Comparison of ENCODE assay signal across 1 fruit fly cellular context in the genomic region with DNA sequence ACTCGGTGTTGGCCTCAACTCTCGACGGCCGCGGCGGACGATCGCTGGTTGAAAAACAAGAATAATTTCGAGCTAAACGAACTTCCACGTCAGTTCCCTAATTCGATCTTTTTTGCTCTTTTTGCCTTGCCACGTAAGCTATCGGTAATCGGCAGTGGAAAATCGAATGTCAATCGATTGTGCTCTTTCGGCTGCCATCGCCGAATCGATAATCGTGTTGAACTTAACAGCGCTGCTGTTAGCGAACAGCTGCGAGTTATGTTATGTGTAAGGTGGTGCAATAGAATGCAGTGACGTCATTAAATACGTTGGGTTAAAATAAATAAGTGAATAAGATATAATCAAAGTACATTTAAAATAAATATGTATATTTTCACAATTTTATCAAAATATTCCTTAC.
TF ChIP-seq lines count a peak whose summit lies in the region.

A gene (minus strand): TSS at position 123 of the 400 bp plus-strand sequence.

TF ChIP-seq in whole organism, embryonic, 481 proteins besides CTCF, POLR2A, EP300 and RAD21 (continued from another document and continues in another):
- no peak for TF ChIP-seq Rx (GFP tag; IDR thresholded peaks at IDR 0.05; lab: Robert Waterston, UW)
- TF ChIP-seq CG17568 (GFP tag; optimal IDR thresholded peaks at IDR 0.05; lab: Kevin White, UChicago): no peak
- TF ChIP-seq Taf1 (GFP tag; IDR thresholded peaks at IDR 0.05; lab: Robert Waterston, UW): no peak
- no peak for TF ChIP-seq CG2129 (GFP tag; IDR thresholded peaks at IDR 0.05; lab: Robert Waterston, UW; ENCODE audit: partially characterized antibody)
- no peak for TF ChIP-seq CG7839 (tag; optimal IDR thresholded peaks at IDR 0.05; lab: Kevin White, UChicago)
- TF ChIP-seq ewg (GFP tag; optimal IDR thresholded peaks at IDR 0.05; lab: Kevin White, UChicago): no peak
- no peak for TF ChIP-seq ab (GFP tag; optimal IDR thresholded peaks at IDR 0.05; lab: Kevin White, UChicago)
- TF ChIP-seq br (optimal IDR thresholded peaks at IDR 0.05; lab: Kevin White, UChicago): no peak
- TF ChIP-seq CG6765 (GFP tag; optimal IDR thresholded peaks at IDR 0.05; lab: Kevin White, UChicago): no peak
- no peak for TF ChIP-seq h (optimal IDR thresholded peaks at IDR 0.05; lab: Kevin White, UChicago)
- TF ChIP-seq cwo (GFP tag; optimal IDR thresholded peaks at IDR 0.05; lab: Kevin White, UChicago): no peak
- no peak for TF ChIP-seq Ptx1 (GFP tag; IDR thresholded peaks at IDR 0.05; lab: Robert Waterston, UW)
- TF ChIP-seq CG4424 (GFP tag; optimal IDR thresholded peaks at IDR 0.05; lab: Kevin White, UChicago): no peak
- TF ChIP-seq Xbp1 (GFP tag; optimal IDR thresholded peaks at IDR 0.05; lab: Kevin White, UChicago): peak; percentile 79
- no peak for TF ChIP-seq jumu (GFP tag; optimal IDR thresholded peaks at IDR 0.05; lab: Kevin White, UChicago)
- no peak for TF ChIP-seq eve (GFP tag; optimal IDR thresholded peaks at IDR 0.05; lab: Kevin White, UChicago)
- TF ChIP-seq gem (tag; optimal IDR thresholded peaks at IDR 0.05; lab: Kevin White, UChicago): no peak
- TF ChIP-seq luna (GFP tag; optimal IDR thresholded peaks at IDR 0.05; lab: Kevin White, UChicago): no peak
- TF ChIP-seq emc (GFP tag; optimal IDR thresholded peaks at IDR 0.05; lab: Kevin White, UChicago): no peak
- TF ChIP-seq crc (GFP tag; optimal IDR thresholded peaks at IDR 0.05; lab: Kevin White, UChicago): no peak
- no peak for TF ChIP-seq dm (GFP tag; optimal IDR thresholded peaks at IDR 0.05; lab: Kevin White, UChicago)
- TF ChIP-seq chm (GFP tag; IDR thresholded peaks at IDR 0.05; lab: Robert Waterston, UW): no peak
- TF ChIP-seq odd (GFP tag; optimal IDR thresholded peaks at IDR 0.05; lab: Kevin White, UChicago): no peak
- no peak for TF ChIP-seq CG10462 (GFP tag; optimal IDR thresholded peaks at IDR 0.05; lab: Kevin White, UChicago)
- TF ChIP-seq ap (GFP tag; IDR thresholded peaks at IDR 0.05; lab: Robert Waterston, UW): no peak
- no peak for TF ChIP-seq shn (GFP tag; optimal IDR thresholded peaks at IDR 0.05; lab: Kevin White, UChicago)
- TF ChIP-seq repo (GFP tag; optimal IDR thresholded peaks at IDR 0.05; lab: Kevin White, UChicago): no peak
- TF ChIP-seq CG1233 (GFP tag; optimal IDR thresholded peaks at IDR 0.05; lab: Kevin White, UChicago): no peak
- no peak for TF ChIP-seq dmrt99B (tag; optimal IDR thresholded peaks at IDR 0.05; lab: Kevin White, UChicago)
- TF ChIP-seq HLH4C (GFP tag; IDR thresholded peaks at IDR 0.05; lab: Robert Waterston, UW; ENCODE audit: partially characterized antibody): peak; percentile 99
- TF ChIP-seq Hmr (GFP tag; optimal IDR thresholded peaks at IDR 0.05; lab: Kevin White, UChicago): no peak
- TF ChIP-seq tll (GFP tag; optimal IDR thresholded peaks at IDR 0.05; lab: Kevin White, UChicago): no peak
- TF ChIP-seq HmgD (GFP tag; optimal IDR thresholded peaks at IDR 0.05; lab: Kevin White, UChicago): no peak
- TF ChIP-seq CG11093 (GFP tag; IDR thresholded peaks at IDR 0.05; lab: Robert Waterston, UW): no peak
- TF ChIP-seq Spps (tag; optimal IDR thresholded peaks at IDR 0.05; lab: Kevin White, UChicago): no peak
- no peak for TF ChIP-seq scrt (GFP tag; optimal IDR thresholded peaks at IDR 0.05; lab: Kevin White, UChicago)
- peak; percentile 16 for TF ChIP-seq salm (tag; optimal IDR thresholded peaks at IDR 0.05; lab: Kevin White, UChicago)
- no peak for TF ChIP-seq grau (tag; optimal IDR thresholded peaks at IDR 0.05; lab: Kevin White, UChicago)
- peak; percentile 80 for TF ChIP-seq trem (tag; optimal IDR thresholded peaks at IDR 0.05; lab: Kevin White, UChicago)
- TF ChIP-seq her (GFP tag; optimal IDR thresholded peaks at IDR 0.05; lab: Kevin White, UChicago): no peak
- TF ChIP-seq Gug (GFP tag; IDR thresholded peaks at IDR 0.05; lab: Robert Waterston, UW): no peak
- TF ChIP-seq CG31224 (GFP tag; IDR thresholded peaks at IDR 0.05; lab: Robert Waterston, UW): no peak
- TF ChIP-seq Fer2 (tag; optimal IDR thresholded peaks at IDR 0.05; lab: Kevin White, UChicago): no peak
- no peak for TF ChIP-seq ttk (GFP tag; IDR thresholded peaks at IDR 0.05; lab: Robert Waterston, UW)
- no peak for TF ChIP-seq Myb (GFP tag; optimal IDR thresholded peaks at IDR 0.05; lab: Kevin White, UChicago)
- TF ChIP-seq gce (GFP tag; IDR thresholded peaks at IDR 0.05; lab: Robert Waterston, UW): no peak
- TF ChIP-seq Mrtf (GFP tag; IDR thresholded peaks at IDR 0.05; lab: Robert Waterston, UW): no peak
- TF ChIP-seq Side (GFP tag; optimal IDR thresholded peaks at IDR 0.05; lab: Kevin White, UChicago): no peak
- TF ChIP-seq CG10431 (GFP tag; optimal IDR thresholded peaks at IDR 0.05; lab: Kevin White, UChicago): no peak
- peak; percentile 91 for TF ChIP-seq YL-1 (GFP tag; optimal IDR thresholded peaks at IDR 0.05; lab: Kevin White, UChicago)
- TF ChIP-seq CrebB (tag; optimal IDR thresholded peaks at IDR 0.05; lab: Kevin White, UChicago): peak; percentile 68
- no peak for TF ChIP-seq CG34422 (GFP tag; IDR thresholded peaks at IDR 0.05; lab: Robert Waterston, UW)
- peak; percentile 10 for TF ChIP-seq CG17186 (GFP tag; optimal IDR thresholded peaks at IDR 0.05; lab: Kevin White, UChicago)
- TF ChIP-seq lola (GFP tag; optimal IDR thresholded peaks at IDR 0.05; lab: Kevin White, UChicago): no peak
- TF ChIP-seq Oaz (GFP tag; IDR thresholded peaks at IDR 0.05; lab: Robert Waterston, UW): no peak
- TF ChIP-seq nerfin-2 (GFP tag; IDR thresholded peaks at IDR 0.05; lab: Robert Waterston, UW; ENCODE audit: partially characterized antibody): peak; percentile 97
- no peak for TF ChIP-seq ftz-f1 (GFP tag; optimal IDR thresholded peaks at IDR 0.05; lab: Kevin White, UChicago)
- TF ChIP-seq gsb (GFP tag; IDR thresholded peaks at IDR 0.05; lab: Robert Waterston, UW): no peak
- no peak for TF ChIP-seq yki (optimal IDR thresholded peaks at IDR 0.05; lab: Kevin White, UChicago)
- no peak for TF ChIP-seq Mes4 (GFP tag; optimal IDR thresholded peaks at IDR 0.05; lab: Kevin White, UChicago)
- TF ChIP-seq org-1 (GFP tag; optimal IDR thresholded peaks at IDR 0.05; lab: Kevin White, UChicago): no peak
- TF ChIP-seq Optix (GFP tag; IDR thresholded peaks at IDR 0.05; lab: Robert Waterston, UW): no peak
- no peak for TF ChIP-seq exex (tag; optimal IDR thresholded peaks at IDR 0.05; lab: Kevin White, UChicago)
- no peak for TF ChIP-seq B-H1 (GFP tag; IDR thresholded peaks at IDR 0.05; lab: Robert Waterston, UW)
- TF ChIP-seq cato (GFP tag; optimal IDR thresholded peaks at IDR 0.05; lab: Kevin White, UChicago; ENCODE audit: borderline replicate concordance): no peak
- no peak for TF ChIP-seq Sox100B (GFP tag; optimal IDR thresholded peaks at IDR 0.05; lab: Kevin White, UChicago)
- no peak for TF ChIP-seq CG1792 (GFP tag; optimal IDR thresholded peaks at IDR 0.05; lab: Kevin White, UChicago)
- TF ChIP-seq CG17612 (GFP tag; IDR thresholded peaks at IDR 0.05; lab: Robert Waterston, UW): no peak
- no peak for TF ChIP-seq Atf-2 (GFP tag; optimal IDR thresholded peaks at IDR 0.05; lab: Kevin White, UChicago)
- no peak for TF ChIP-seq pan (optimal IDR thresholded peaks at IDR 0.05; lab: Kevin White, UChicago)
- no peak for TF ChIP-seq pan (GFP tag; optimal IDR thresholded peaks at IDR 0.05 in 1 of 2, IDR thresholded peaks at IDR 0.05 in 1 of 2)
- no peak for TF ChIP-seq wdn (GFP tag; IDR thresholded peaks at IDR 0.05; lab: Robert Waterston, UW)
- no peak for TF ChIP-seq Pdp1 (GFP tag; optimal IDR thresholded peaks at IDR 0.05; lab: Kevin White, UChicago)
- TF ChIP-seq toy (GFP tag; IDR thresholded peaks at IDR 0.05; lab: Robert Waterston, UW): no peak
- no peak for TF ChIP-seq Atf3 (GFP tag; optimal IDR thresholded peaks at IDR 0.05; lab: Kevin White, UChicago)
- TF ChIP-seq CG12219 (GFP tag; optimal IDR thresholded peaks at IDR 0.05; lab: Kevin White, UChicago): no peak
- no peak for TF ChIP-seq E2f1 (GFP tag; IDR thresholded peaks at IDR 0.05; lab: Robert Waterston, UW)
- no peak for TF ChIP-seq CG3281 (GFP tag; optimal IDR thresholded peaks at IDR 0.05; lab: Kevin White, UChicago)
- no peak for TF ChIP-seq dmrt11E (tag; optimal IDR thresholded peaks at IDR 0.05; lab: Kevin White, UChicago)
- TF ChIP-seq dpn (GFP tag; optimal IDR thresholded peaks at IDR 0.05; lab: Kevin White, UChicago): no peak
- no peak for TF ChIP-seq fd102C (GFP tag; optimal IDR thresholded peaks at IDR 0.05; lab: Kevin White, UChicago)
- TF ChIP-seq CG5953 (GFP tag; IDR thresholded peaks at IDR 0.05; lab: Robert Waterston, UW): no peak
- TF ChIP-seq Stat92E (GFP tag; optimal IDR thresholded peaks at IDR 0.05; lab: Kevin White, UChicago): peak in 1 of 3 experiments; percentile 79
- TF ChIP-seq CG8359 (GFP tag; optimal IDR thresholded peaks at IDR 0.05; lab: Kevin White, UChicago; ENCODE audit: borderline replicate concordance): no peak
- TF ChIP-seq sim (GFP tag; IDR thresholded peaks at IDR 0.05; lab: Robert Waterston, UW): no peak
- peak; percentile 74 for TF ChIP-seq Sry-δ (GFP tag; optimal IDR thresholded peaks at IDR 0.05; lab: Kevin White, UChicago)
- TF ChIP-seq Nf-YA (GFP tag; IDR thresholded peaks at IDR 0.05; lab: Robert Waterston, UW): no peak
- no peak for TF ChIP-seq esg (GFP tag; conservative IDR thresholded peaks at IDR 0.05; lab: Robert Waterston, UW)
- no peak for TF ChIP-seq CG16779 (GFP tag; IDR thresholded peaks at IDR 0.05; lab: Robert Waterston, UW)
- no peak for TF ChIP-seq schlank (tag; optimal IDR thresholded peaks at IDR 0.05; lab: Kevin White, UChicago)
- TF ChIP-seq CG3726 (GFP tag; IDR thresholded peaks at IDR 0.05; lab: Robert Waterston, UW): no peak
- no peak for TF ChIP-seq sqz (GFP tag; optimal IDR thresholded peaks at IDR 0.05; lab: Kevin White, UChicago)
- TF ChIP-seq Nf-YC (tag; optimal IDR thresholded peaks at IDR 0.05; lab: Kevin White, UChicago): no peak
- peak; percentile 29; the same call in 1 of the 2 replicates for TF ChIP-seq CG14014 (GFP tag; IDR thresholded peaks at IDR 0.05; lab: Robert Waterston, UW)
- TF ChIP-seq H15 (GFP tag; IDR thresholded peaks at IDR 0.05; lab: Robert Waterston, UW): no peak
- no peak for TF ChIP-seq CG12071 (GFP tag; optimal IDR thresholded peaks at IDR 0.05; lab: Kevin White, UChicago)
- no peak for TF ChIP-seq corto (GFP tag; optimal IDR thresholded peaks at IDR 0.05; lab: Kevin White, UChicago)
- no peak for TF ChIP-seq chif (GFP tag; optimal IDR thresholded peaks at IDR 0.05; lab: Kevin White, UChicago)
- TF ChIP-seq psq (GFP tag; optimal IDR thresholded peaks at IDR 0.05; lab: Kevin White, UChicago): no peak
- TF ChIP-seq bbx (GFP tag; IDR thresholded peaks at IDR 0.05; lab: Robert Waterston, UW; ENCODE audit: partially characterized antibody): peak; percentile 98
- TF ChIP-seq cad (GFP tag; optimal IDR thresholded peaks at IDR 0.05; lab: Kevin White, UChicago): no peak
- TF ChIP-seq CG7556 (GFP tag; optimal IDR thresholded peaks at IDR 0.05; lab: Kevin White, UChicago): no peak
- no peak for TF ChIP-seq CG12236 (GFP tag; optimal IDR thresholded peaks at IDR 0.05; lab: Kevin White, UChicago)
- peak; percentile 96 for TF ChIP-seq Bgb (GFP tag; IDR thresholded peaks at IDR 0.05; lab: Robert Waterston, UW; ENCODE audit: partially characterized antibody)
- no peak for TF ChIP-seq pita (GFP tag; optimal IDR thresholded peaks at IDR 0.05; lab: Kevin White, UChicago)
- no peak for TF ChIP-seq CG3407 (GFP tag; optimal IDR thresholded peaks at IDR 0.05; lab: Kevin White, UChicago)
- TF ChIP-seq z (GFP tag; IDR thresholded peaks at IDR 0.05; lab: Robert Waterston, UW): no peak
- no peak for TF ChIP-seq CG17359 (tag; optimal IDR thresholded peaks at IDR 0.05; lab: Kevin White, UChicago)
- no peak for TF ChIP-seq CG12744 (GFP tag; optimal IDR thresholded peaks at IDR 0.05; lab: Kevin White, UChicago)
- TF ChIP-seq crol (GFP tag; IDR thresholded peaks at IDR 0.05; lab: Robert Waterston, UW): no peak
- no peak for TF ChIP-seq Deaf1 (tag; optimal IDR thresholded peaks at IDR 0.05; lab: Kevin White, UChicago)
- no peak for TF ChIP-seq lov (optimal IDR thresholded peaks at IDR 0.05; lab: Kevin White, UChicago)
- no peak for TF ChIP-seq lov (GFP tag; IDR thresholded peaks at IDR 0.05; lab: Robert Waterston, UW)
- no peak for TF ChIP-seq CG31365 (tag; optimal IDR thresholded peaks at IDR 0.05; lab: Kevin White, UChicago)
- TF ChIP-seq CG6854 (GFP tag; optimal IDR thresholded peaks at IDR 0.05; lab: Kevin White, UChicago): no peak
- TF ChIP-seq CG17328 (GFP tag; IDR thresholded peaks at IDR 0.05; lab: Robert Waterston, UW): no peak
- TF ChIP-seq Camta (GFP tag; optimal IDR thresholded peaks at IDR 0.05; lab: Kevin White, UChicago): no peak
- no peak for TF ChIP-seq CG7928 (GFP tag; optimal IDR thresholded peaks at IDR 0.05; lab: Kevin White, UChicago)
- TF ChIP-seq Lpt (GFP tag; optimal IDR thresholded peaks at IDR 0.05; lab: Kevin White, UChicago): no peak
- TF ChIP-seq CG6683 (GFP tag; optimal IDR thresholded peaks at IDR 0.05; lab: Kevin White, UChicago): no peak
- TF ChIP-seq HHEX (GFP tag; optimal IDR thresholded peaks at IDR 0.05; lab: Kevin White, UChicago): no peak
- TF ChIP-seq Ssrp (tag; optimal IDR thresholded peaks at IDR 0.05; lab: Kevin White, UChicago): no peak
- TF ChIP-seq CG6175 (GFP tag; IDR thresholded peaks at IDR 0.05; lab: Robert Waterston, UW): no peak
- no peak for TF ChIP-seq Jarid2 (GFP tag; optimal IDR thresholded peaks at IDR 0.05; lab: Kevin White, UChicago)
- TF ChIP-seq BEAF-32 (GFP tag; optimal IDR thresholded peaks at IDR 0.05; lab: Kevin White, UChicago): peak; percentile 61
- TF ChIP-seq CG14050 (GFP tag; IDR thresholded peaks at IDR 0.05; lab: Robert Waterston, UW): no peak
- TF ChIP-seq stc (GFP tag; IDR thresholded peaks at IDR 0.05; lab: Robert Waterston, UW): no peak
- peak; percentile 51 for TF ChIP-seq CG14710 (tag; optimal IDR thresholded peaks at IDR 0.05; lab: Kevin White, UChicago)
- TF ChIP-seq eyg (GFP tag; optimal IDR thresholded peaks at IDR 0.05; lab: Kevin White, UChicago): no peak
- no peak for TF ChIP-seq CG17361 (GFP tag; IDR thresholded peaks at IDR 0.05; lab: Robert Waterston, UW)
- TF ChIP-seq CG2202 (tag; optimal IDR thresholded peaks at IDR 0.05; lab: Kevin White, UChicago): no peak
- no peak for TF ChIP-seq C15 (GFP tag; IDR thresholded peaks at IDR 0.05; lab: Robert Waterston, UW)
- peak; percentile 84 for TF ChIP-seq unc-4 (GFP tag; IDR thresholded peaks at IDR 0.05; lab: Robert Waterston, UW; ENCODE audit: partially characterized antibody)
- no peak for TF ChIP-seq ATbp (GFP tag; optimal IDR thresholded peaks at IDR 0.05; lab: Kevin White, UChicago)
- peak; percentile 35 for TF ChIP-seq CG34376 (GFP tag; optimal IDR thresholded peaks at IDR 0.05; lab: Kevin White, UChicago)
- TF ChIP-seq CG2712 (tag; optimal IDR thresholded peaks at IDR 0.05; lab: Kevin White, UChicago): no peak
